Worm (Caenorhabditis elegans): ENCODE results near the gene clec-210.

clec-210 gene

DNA sequence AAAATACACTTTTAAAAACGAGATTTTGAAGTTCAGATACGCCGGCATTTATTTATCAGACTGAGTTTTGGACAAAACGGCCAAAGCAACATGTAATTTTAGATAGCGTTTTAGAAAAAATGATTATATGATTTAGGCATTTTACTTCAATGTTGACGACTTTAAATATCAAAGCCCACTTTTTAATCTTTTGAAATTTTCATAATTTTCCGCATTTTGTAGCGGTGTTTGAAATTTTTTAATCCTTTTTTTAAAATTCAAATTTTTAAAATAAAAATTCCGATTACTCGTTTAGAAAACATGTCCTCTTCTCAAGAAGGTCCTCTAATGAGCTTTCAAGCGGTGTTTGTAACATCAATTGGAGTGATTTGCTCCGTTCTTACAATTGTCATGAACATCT is 51.7 kb downstream of the clec-210 start, which contains the start of gene srbc-6:
srbc-6 (plus strand) TSS at position 301 of the 400 bp plus-strand sequence.
- no peak for TF ChIP-seq T22C8.4 (GFP tag; IDR thresholded peaks at IDR 0.05)
- no peak for TF ChIP-seq cog-1 (tag; optimal IDR thresholded peaks at IDR 0.05)
- TF ChIP-seq med-1 (GFP tag; optimal IDR thresholded peaks at IDR 0.05; ENCODE audit: insufficient read depth): no peak
- no peak for TF ChIP-seq tab-1 (GFP tag; IDR thresholded peaks at IDR 0.05)
- TF ChIP-seq flt-1 (GFP tag; IDR thresholded peaks at IDR 0.05): no peak
- TF ChIP-seq ref-1 (GFP tag; conservative IDR thresholded peaks at IDR 0.05): no peak
- TF ChIP-seq klf-2 (GFP tag; conservative IDR thresholded peaks at IDR 0.05): no peak
- no peak for TF ChIP-seq ztf-23 (GFP tag; IDR thresholded peaks at IDR 0.05)
- TF ChIP-seq ztf-29 (GFP tag; IDR thresholded peaks at IDR 0.05): no peak

All from whole organism, midembryonic.